Worm (Caenorhabditis elegans): ENCODE results near the gene crn-3.

The crn-3 gene

DNA sequence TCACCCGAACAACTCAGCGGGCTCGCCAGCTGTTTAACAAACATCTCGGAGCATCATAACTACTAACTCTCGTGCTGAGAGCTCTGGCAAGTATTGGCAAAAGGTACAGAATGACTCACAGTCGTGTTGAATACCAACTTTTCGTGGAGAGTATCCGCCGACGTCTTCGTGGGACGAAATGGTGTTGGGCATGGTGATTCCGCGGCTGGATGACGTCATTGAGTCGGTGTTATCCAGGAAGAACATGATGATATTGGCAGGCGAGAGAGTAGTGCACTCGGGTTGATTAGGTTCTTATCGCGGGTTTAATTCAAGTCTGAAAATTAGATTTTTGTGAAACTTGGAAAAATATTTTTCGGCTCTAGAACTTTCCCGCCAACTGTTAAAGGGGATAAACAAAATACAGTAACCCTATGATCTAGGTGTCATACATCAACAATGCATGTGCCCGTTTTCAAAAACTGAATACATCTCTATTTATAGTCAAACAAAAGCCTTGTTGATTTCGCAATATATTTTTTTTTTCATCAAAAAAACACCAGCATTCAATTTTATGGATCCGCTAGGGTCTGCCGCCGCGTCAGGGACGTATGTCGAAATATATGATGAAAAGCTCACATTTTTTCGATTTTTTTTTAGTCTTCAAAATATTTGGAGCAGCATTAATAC lies 34.3 kb upstream of the crn-3 start:
- TF ChIP-seq nfyb-1 (GFP tag; IDR thresholded peaks at IDR 0.05) (peak; percentile 53; the same call in 1 of the 2 replicates), ztf-26 (tag; optimal IDR thresholded peaks at IDR 0.05) (peak; percentile 48), B0336.3 (GFP tag; IDR thresholded peaks at IDR 0.05) (peak; percentile 22; the same call in 1 of the 2 replicates), madf-3 (GFP tag; IDR thresholded peaks at IDR 0.05) (no peak), atf-7 (tag; optimal IDR thresholded peaks at IDR 0.05) (peak; percentile 65), K11D2.4 (GFP tag; IDR thresholded peaks at IDR 0.05) (0 out of 2 replicates have a peak, but pooled peaks have one; percentile 8), chd-7 (tag; optimal IDR thresholded peaks at IDR 0.05) (peak; percentile 5), F39B2.1 (GFP tag; IDR thresholded peaks at IDR 0.05) (0 out of 2 replicates have a peak, but pooled peaks have one; percentile 40), ceh-79 (tag; optimal IDR thresholded peaks at IDR 0.05) (no peak), fkh-3 (tag; optimal IDR thresholded peaks at IDR 0.05) (peak; percentile 3), snpc-1.3 (tag; optimal IDR thresholded peaks at IDR 0.05; ENCODE audit: insufficient read depth) (no peak), zfh-2 (GFP tag; conservative IDR thresholded peaks at IDR 0.05) (0 out of 2 replicates have a peak, but pooled peaks have one; percentile 9), mcd-1 (GFP tag; IDR thresholded peaks at IDR 0.05) (peak; percentile 20; the same call in 1 of the 2 replicates), cebp-1 (GFP tag; IDR thresholded peaks at IDR 0.05) (peak; percentile 92), cebp-1 (tag; optimal IDR thresholded peaks at IDR 0.05) (peak; percentile 97), repo-1 (tag; optimal IDR thresholded peaks at IDR 0.05) (peak; percentile 49), ama-1 (optimal IDR thresholded peaks at IDR 0.05) (peak; percentile 46), ama-1 (GFP tag; optimal IDR thresholded peaks at IDR 0.05) (no peak), ekl-4 (GFP tag; IDR thresholded peaks at IDR 0.05) (peak; percentile 26; the same call in 1 of the 2 replicates), Y56A3A.18 (GFP tag; IDR thresholded peaks at IDR 0.05) (peak; percentile 7; the same call in 1 of the 2 replicates), nhr-90 (tag; optimal IDR thresholded peaks at IDR 0.05) (no peak), let-607 (tag; optimal IDR thresholded peaks at IDR 0.05) (peak in 1 of 2 experiments; percentile 31)

DNA sequence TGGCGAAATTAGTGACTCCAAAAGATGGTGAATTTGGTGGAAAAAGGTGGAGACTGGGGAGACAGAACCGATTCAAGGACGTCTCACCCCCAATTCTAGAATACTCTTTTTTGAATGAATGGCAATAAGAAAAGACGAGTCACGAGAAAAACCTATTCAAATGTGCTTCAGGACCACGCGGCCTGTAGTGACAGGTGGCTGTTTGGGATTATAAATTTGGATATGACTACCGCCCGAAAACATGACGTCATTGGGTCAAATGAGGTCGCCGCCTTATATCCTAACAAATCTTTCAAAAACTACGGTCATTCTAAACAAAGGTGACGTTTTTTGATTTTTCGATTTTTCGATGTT lies 33.8 kb upstream of the crn-3 start:
- TF ChIP-seq nhr-179 (tag; optimal IDR thresholded peaks at IDR 0.05) (no peak), pha-4 (tag; optimal IDR thresholded peaks at IDR 0.05) (no peak), B0261.1 (tag; optimal IDR thresholded peaks at IDR 0.05) (no peak), chd-7 (tag; optimal IDR thresholded peaks at IDR 0.05) (peak; percentile 34), zfh-2 (GFP tag; conservative IDR thresholded peaks at IDR 0.05) (no peak), madf-3 (GFP tag; IDR thresholded peaks at IDR 0.05) (peak; percentile 68; the same call in 1 of the 2 replicates), tlf-1 (GFP tag; optimal IDR thresholded peaks at IDR 0.05) (no peak), akir-1 (GFP tag; optimal IDR thresholded peaks at IDR 0.05) (no peak), aptf-3 (GFP tag; IDR thresholded peaks at IDR 0.05) (no peak), atf-7 (tag; optimal IDR thresholded peaks at IDR 0.05) (peak; percentile 57), nhr-27 (tag; optimal IDR thresholded peaks at IDR 0.05) (no peak), ztf-6 (GFP tag; IDR thresholded peaks at IDR 0.05) (no peak), C06A6.2 (GFP tag; conservative IDR thresholded peaks at IDR 0.05) (peak; percentile 37; the same call in 1 of the 2 replicates), Y53G8AR.9 (GFP tag; conservative IDR thresholded peaks at IDR 0.05) (no peak), nfya-2 (GFP tag; IDR thresholded peaks at IDR 0.05) (0 out of 2 replicates have a peak, but pooled peaks have one; percentile 52), nfyb-1 (GFP tag; IDR thresholded peaks at IDR 0.05) (0 out of 2 replicates have a peak, but pooled peaks have one; percentile 15), dox-1 (GFP tag; IDR thresholded peaks at IDR 0.05) (no peak)

DNA sequence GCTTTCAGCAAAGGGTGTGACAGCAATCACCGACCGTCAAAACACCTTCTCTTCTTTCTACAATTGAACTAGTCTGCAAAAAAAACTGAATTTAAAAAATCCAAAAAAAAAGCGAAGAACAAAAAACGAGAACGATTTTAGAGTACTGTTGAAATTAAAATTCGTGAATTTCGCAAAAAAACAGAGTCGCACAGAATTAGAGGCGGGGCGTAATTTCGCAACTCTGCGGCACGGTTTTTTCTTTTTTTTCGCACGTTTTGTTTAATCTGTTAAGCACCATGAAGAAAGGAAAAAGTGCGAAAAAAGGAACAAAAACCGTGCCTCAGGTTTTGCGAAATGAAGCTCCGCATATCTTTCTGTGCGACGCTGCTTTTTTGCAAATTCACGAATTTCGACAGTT lies 32.9 kb upstream of the crn-3 start, which contains the start of gene mnk-1:
TSS of gene mnk-1 (minus strand) at position 73 of the 400 bp plus-strand sequence.
- TF ChIP-seq hrde-1 (tag; optimal IDR thresholded peaks at IDR 0.05; ENCODE audit: borderline replicate concordance) (no peak), Y95B8A.8 (GFP tag; IDR thresholded peaks at IDR 0.05) (no peak), cebp-1 (GFP tag; IDR thresholded peaks at IDR 0.05) (no peak), cebp-1 (tag; optimal IDR thresholded peaks at IDR 0.05) (peak; percentile 63), dox-1 (GFP tag; IDR thresholded peaks at IDR 0.05) (no peak)
